Worm (Caenorhabditis elegans): ENCODE data around the gene acc-4.

acc-4 gene

ce11 chrIII:13457305-13457704 is 26.6 kb downstream of the acc-4 start:
- TF ChIP-seq mes-2 (tag; optimal IDR thresholded peaks at IDR 0.05; ENCODE audit: poor library complexity, severe bottlenecking) (no peak), attf-4 (tag; optimal IDR thresholded peaks at IDR 0.05) (no peak), Y105C5A.15 (GFP tag; IDR thresholded peaks at IDR 0.05) (0 out of 2 replicates have a peak, but pooled peaks have one; percentile 48), nhr-102 (tag; optimal IDR thresholded peaks at IDR 0.05) (peak; percentile 13), Y5F2A.4 (GFP tag; optimal IDR thresholded peaks at IDR 0.05) (no peak), unc-62 (GFP tag; optimal IDR thresholded peaks at IDR 0.05 in 1 of 2) (peak in 1 of 2 experiments; percentile 51), unc-62 (tag; optimal IDR thresholded peaks at IDR 0.05) (no peak)

ce11 chrIII:13455816-13456215 is 28.1 kb downstream of the acc-4 start:
- TF ChIP-seq jun-1 (tag; optimal IDR thresholded peaks at IDR 0.05) (no peak), fkh-10 (GFP tag; optimal IDR thresholded peaks at IDR 0.05) (peak; percentile 14), ztf-7 (tag; optimal IDR thresholded peaks at IDR 0.05) (peak; percentile 83), aha-1 (tag) (peak; percentile 65), arid-1 (GFP tag; conservative IDR thresholded peaks at IDR 0.05) (0 out of 2 replicates have a peak, but pooled peaks have one; percentile 8), F10B5.3 (tag; optimal IDR thresholded peaks at IDR 0.05) (no peak), hlh-30 (tag; optimal IDR thresholded peaks at IDR 0.05; ENCODE audit: insufficient read depth) (peak; percentile 38), lsy-2 (tag; optimal IDR thresholded peaks at IDR 0.05) (peak in 1 of 2 experiments; percentile 61), mdl-1 (tag; optimal IDR thresholded peaks at IDR 0.05) (no peak), lin-39 (tag; optimal IDR thresholded peaks at IDR 0.05) (no peak), zip-2 (tag; optimal IDR thresholded peaks at IDR 0.05) (no peak), dmd-6 (GFP tag; IDR thresholded peaks at IDR 0.05) (0 out of 2 replicates have a peak, but pooled peaks have one; percentile 9), spr-3 (GFP tag; optimal IDR thresholded peaks at IDR 0.05) (no peak), daf-19 (GFP tag; conservative IDR thresholded peaks at IDR 0.05) (no peak), pha-4 (GFP tag; IDR thresholded peaks at IDR 0.05) (no peak), pha-4 (tag; optimal IDR thresholded peaks at IDR 0.05) (no peak), cey-2 (tag; optimal IDR thresholded peaks at IDR 0.05; ENCODE audit: borderline replicate concordance, insufficient read depth) (no peak), mep-1 (tag; optimal IDR thresholded peaks at IDR 0.05) (peak; percentile 38), egl-43 (GFP tag; IDR thresholded peaks at IDR 0.05) (no peak), F37D6.2 (tag; optimal IDR thresholded peaks at IDR 0.05) (no peak), daf-16 (GFP tag; optimal IDR thresholded peaks at IDR 0.05) (no peak), daf-16 (tag; optimal IDR thresholded peaks at IDR 0.05) (peak; percentile 51), nhr-11 (tag; optimal IDR thresholded peaks at IDR 0.05) (peak; percentile 12)

DNA sequence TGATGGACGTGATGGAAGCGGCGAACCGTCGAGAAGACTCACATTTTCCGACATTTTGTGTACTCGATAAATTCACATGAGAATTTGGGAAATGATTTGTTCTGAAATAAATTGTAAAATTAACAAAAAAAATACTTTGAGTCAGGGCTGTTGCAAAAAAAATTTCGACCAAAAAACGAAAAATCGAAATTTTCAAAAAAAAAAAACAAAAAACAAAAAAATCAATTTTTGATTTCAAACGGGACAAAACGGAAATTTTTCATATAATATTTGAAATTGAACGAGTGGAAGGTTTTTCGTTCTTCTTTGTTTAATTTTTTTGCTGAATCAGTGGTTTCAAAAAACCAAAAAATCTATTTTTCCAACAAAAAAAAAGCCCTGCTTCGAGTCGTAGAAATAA is 28.7 kb downstream of the acc-4 start, which contains the start of gene cua-1:
Gene cua-1 (minus strand): TSS at position 101 of the 400 bp plus-strand sequence.
- no peak for TF ChIP-seq hif-1 (tag; optimal IDR thresholded peaks at IDR 0.05)
- TF ChIP-seq ces-1 (GFP tag; optimal IDR thresholded peaks at IDR 0.05), result no peak
- no peak for TF ChIP-seq ceh-82 (tag; optimal IDR thresholded peaks at IDR 0.05)
- no peak for TF ChIP-seq snpc-1.2 (GFP tag; IDR thresholded peaks at IDR 0.05)
- TF ChIP-seq fkh-10 (GFP tag; optimal IDR thresholded peaks at IDR 0.05), result no peak
- no peak for TF ChIP-seq dmd-6 (GFP tag; IDR thresholded peaks at IDR 0.05)
- TF ChIP-seq madf-9 (GFP tag; conservative IDR thresholded peaks at IDR 0.05), result no peak

DNA sequence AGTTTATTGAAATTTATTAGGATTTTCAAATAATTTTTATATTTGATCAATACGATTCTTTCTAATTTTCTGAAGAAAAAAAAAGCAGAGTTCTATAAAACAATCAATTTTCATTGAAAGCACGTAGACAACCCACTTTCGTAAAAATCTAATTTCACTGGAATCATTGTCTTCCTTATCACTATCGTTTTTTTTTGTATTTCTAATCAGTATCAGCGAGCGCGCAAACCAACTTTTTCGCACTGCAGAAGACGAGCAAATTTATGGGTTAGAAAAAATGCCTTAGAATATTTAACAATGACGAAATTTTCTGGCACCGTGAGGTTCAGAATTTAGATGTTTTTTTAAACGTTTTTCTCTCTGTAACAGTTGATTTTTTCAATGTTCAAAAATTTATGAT is 31.1 kb downstream of the acc-4 start:
- TF ChIP-seq ctbp-1 (GFP tag; IDR thresholded peaks at IDR 0.05) (no peak), dmd-6 (GFP tag; IDR thresholded peaks at IDR 0.05) (peak; percentile 44; the same call in 1 of the 2 replicates), Y75B8A.6 (GFP tag; IDR thresholded peaks at IDR 0.05) (no peak), lin-15B (tag; optimal IDR thresholded peaks at IDR 0.05) (no peak), pqm-1 (tag; optimal IDR thresholded peaks at IDR 0.05) (peak; percentile 53), lim-7 (GFP tag; IDR thresholded peaks at IDR 0.05) (no peak), snpc-1.2 (GFP tag; IDR thresholded peaks at IDR 0.05) (no peak), nhr-11 (tag; optimal IDR thresholded peaks at IDR 0.05) (no peak)
